Worm (Caenorhabditis elegans) whole organism, L2 larva: ENCODE data around the gene C45G9.15.
A peak's percentile ranks its signal among the peaks of the same experiment; 100 is the strongest.

Experiments
- C34F6.9 ChIP-seq: fragments of 150-350 bp; optimal IDR thresholded peaks from 2 replicates; lab custom pipeline; 2014; ENCODE audit warnings: missing biosample characterization, missing genetic modification characterization
- F13H6.1 ChIP-seq: sonication (generic microtip); optimal IDR thresholded peaks from 2 replicates; lab custom pipeline; 2016; ENCODE audit warnings: missing genetic modification characterization, missing compliant biosample characterization
- R02D3.7 ChIP-seq: fragments of 150-350 bp; optimal IDR thresholded peaks from 2 replicates; lab custom pipeline; 2014; ENCODE audit warnings: missing biosample characterization, missing genetic modification characterization
- Y55F3AM.14 ChIP-seq: fragments of 200-800 bp; sonication (Bioruptor generic); optimal IDR thresholded peaks from 2 replicates; lab custom pipeline; 2018; ENCODE audit warnings: mild to moderate bottlenecking, missing genetic modification characterization, missing compliant biosample characterization
- ZK546.5 ChIP-seq: sonication (generic microtip); optimal IDR thresholded peaks from 2 replicates; lab custom pipeline; 2017; ENCODE audit warnings: missing biosample characterization, missing genetic modification characterization
- alr-1 ChIP-seq: fragments of 150-350 bp; optimal IDR thresholded peaks from 2 replicates; lab custom pipeline; 2014; ENCODE audit warnings: missing biosample characterization, missing genetic modification characterization
- aly-2 ChIP-seq: fragments of 150-350 bp; optimal IDR thresholded peaks from 2 replicates; lab custom pipeline; 2014; ENCODE audit warnings: missing biosample characterization, missing genetic modification characterization
- ama-1 ChIP-seq: fragments of 150-350 bp; optimal IDR thresholded peaks from 2 replicates; lab custom pipeline; 2018; ENCODE audit warnings: inconsistent platforms
- blmp-1 ChIP-seq: sonication (generic microtip); optimal IDR thresholded peaks from 2 replicates; lab custom pipeline; 2017; ENCODE audit warnings: missing genetic modification characterization, mild to moderate bottlenecking, missing compliant biosample characterization, antibody characterized with exemption, moderate library complexity; ENCODE audit not compliant: insufficient read depth
- ceh-16 ChIP-seq: fragments of 150-350 bp; optimal IDR thresholded peaks from 2 replicates; lab custom pipeline; 2014; ENCODE audit warnings: missing biosample characterization, missing genetic modification characterization
- ceh-82 ChIP-seq: fragments of 150-350 bp; optimal IDR thresholded peaks from 2 replicates; lab custom pipeline; 2014; ENCODE audit warnings: missing biosample characterization, missing genetic modification characterization
- crh-2 ChIP-seq: sonication (generic microtip); optimal IDR thresholded peaks from 2 replicates; lab custom pipeline; 2017; ENCODE audit warnings: missing biosample characterization, missing genetic modification characterization
- dmd-4 ChIP-seq: sonication (generic microtip); optimal IDR thresholded peaks from 2 replicates; lab custom pipeline; 2017; ENCODE audit warnings: missing biosample characterization, missing genetic modification characterization
- egl-27 ChIP-seq: sonication (generic microtip); optimal IDR thresholded peaks from 3 replicates; lab custom pipeline; 2017; ENCODE audit warnings: missing biosample characterization, missing genetic modification reagents, missing genetic modification characterization
- elt-1 ChIP-seq: fragments of 150-350 bp; optimal IDR thresholded peaks from 2 replicates; lab custom pipeline; 2014; ENCODE audit warnings: missing biosample characterization, missing genetic modification characterization
- elt-3 ChIP-seq: sonication (generic microtip); optimal IDR thresholded peaks from 2 replicates; lab custom pipeline; 2017; ENCODE audit warnings: missing biosample characterization, missing genetic modification characterization
- fos-1 ChIP-seq: fragments of 150-350 bp; optimal IDR thresholded peaks from 2 replicates; lab custom pipeline; 2014; ENCODE audit warnings: missing biosample characterization, missing genetic modification characterization
- gmeb-1 ChIP-seq: fragments of 150-350 bp; optimal IDR thresholded peaks from 2 replicates; lab custom pipeline; 2014; ENCODE audit warnings: missing biosample characterization, missing genetic modification characterization
- lin-11 ChIP-seq: fragments of 150-350 bp; sonication (generic microtip); optimal IDR thresholded peaks from 2 replicates; lab custom pipeline; 2014; ENCODE audit warnings: missing biosample characterization, missing genetic modification characterization, inconsistent platforms, mixed read lengths
- lin-13 ChIP-seq: fragments of 150-350 bp; optimal IDR thresholded peaks from 2 replicates; lab custom pipeline; 2014; ENCODE audit warnings: missing biosample characterization, missing genetic modification reagents, missing genetic modification characterization
- lin-39 ChIP-seq: fragments of 150-350 bp; optimal IDR thresholded peaks from 2 replicates; lab custom pipeline; 2014; ENCODE audit warnings: missing biosample characterization, missing genetic modification reagents, missing genetic modification characterization
- lsy-2 ChIP-seq, 2 experiments: fragments of 150-350 bp in 1 of 2; sonication (generic microtip) in 1 of 2; optimal IDR thresholded peaks; 2 replicates each; lab custom pipeline; 2014 to 2017; ENCODE audit warnings: missing biosample characterization in 2 of 2, missing genetic modification characterization in 2 of 2
- mab-5 ChIP-seq: fragments of 150-350 bp; optimal IDR thresholded peaks from 2 replicates; lab custom pipeline; 2014; ENCODE audit warnings: missing biosample characterization, missing genetic modification characterization
- mbf-1 ChIP-seq: sonication (generic microtip); optimal IDR thresholded peaks from 2 replicates; lab custom pipeline; 2017; ENCODE audit warnings: missing biosample characterization, missing genetic modification characterization
- mdl-1 ChIP-seq, 2 experiments: fragments of 150-350 bp in 1 of 2; sonication (generic microtip) in 1 of 2; optimal IDR thresholded peaks; 2 replicates each; lab custom pipeline; 2017; ENCODE audit warnings: missing biosample characterization in 2 of 2, missing genetic modification characterization in 2 of 2
- nhr-10 ChIP-seq: sonication (generic microtip); optimal IDR thresholded peaks from 2 replicates; lab custom pipeline; 2017; ENCODE audit warnings: missing biosample characterization, missing genetic modification characterization
- nhr-11 ChIP-seq: fragments of 150-350 bp; optimal IDR thresholded peaks from 2 replicates; lab custom pipeline; 2014; ENCODE audit warnings: missing biosample characterization, missing genetic modification characterization
- nhr-12 ChIP-seq: fragments of 150-350 bp; optimal IDR thresholded peaks from 2 replicates; lab custom pipeline; 2014; ENCODE audit warnings: missing biosample characterization, missing genetic modification characterization
- nhr-129 ChIP-seq: fragments of 150-350 bp; optimal IDR thresholded peaks from 2 replicates; lab custom pipeline; 2014; ENCODE audit warnings: missing biosample characterization, missing genetic modification characterization
- nhr-21 ChIP-seq: fragments of 150-350 bp; optimal IDR thresholded peaks from 2 replicates; lab custom pipeline; 2014; ENCODE audit warnings: missing biosample characterization, missing genetic modification characterization
- nhr-23 ChIP-seq: fragments of 150-350 bp; optimal IDR thresholded peaks from 2 replicates; lab custom pipeline; 2014; ENCODE audit warnings: missing biosample characterization, missing genetic modification reagents, missing genetic modification characterization
- nhr-237 ChIP-seq: fragments of 150-350 bp; optimal IDR thresholded peaks from 2 replicates; lab custom pipeline; 2014; ENCODE audit warnings: missing biosample characterization, missing genetic modification characterization
- nhr-25 ChIP-seq: fragments of 150-350 bp; sonication (generic microtip); optimal IDR thresholded peaks from 3 replicates; lab custom pipeline; 2014; ENCODE audit warnings: missing biosample characterization, missing genetic modification characterization
- nhr-6 ChIP-seq: fragments of 150-350 bp; optimal IDR thresholded peaks from 2 replicates; lab custom pipeline; 2014; ENCODE audit warnings: missing biosample characterization, missing genetic modification characterization
- nhr-77 ChIP-seq: fragments of 150-350 bp; optimal IDR thresholded peaks from 2 replicates; lab custom pipeline; 2014; ENCODE audit warnings: missing biosample characterization, missing genetic modification characterization
- peb-1 ChIP-seq: fragments of 150-350 bp; optimal IDR thresholded peaks from 2 replicates; lab custom pipeline; 2014; ENCODE audit warnings: missing biosample characterization, missing genetic modification characterization
- sem-4 ChIP-seq: fragments of 150-350 bp; optimal IDR thresholded peaks from 2 replicates; lab custom pipeline; 2014; ENCODE audit warnings: missing biosample characterization, missing genetic modification reagents, missing genetic modification characterization
- skn-1 ChIP-seq: sonication (generic microtip); optimal IDR thresholded peaks from 2 replicates; lab custom pipeline; 2017; ENCODE audit warnings: missing biosample characterization, missing genetic modification characterization
- sma-3 ChIP-seq: sonication (generic microtip); optimal IDR thresholded peaks from 2 replicates; lab custom pipeline; 2016; ENCODE audit warnings: missing genetic modification reagents, missing genetic modification characterization, missing compliant biosample characterization
- sma-9 ChIP-seq, 2 experiments: fragments of 150-350 bp in 1 of 2; sonication (generic microtip) in 1 of 2; optimal IDR thresholded peaks; 2 replicates each; lab custom pipeline; 2014 to 2016; ENCODE audit warnings: missing genetic modification characterization in 2 of 2, mild to moderate bottlenecking in 1 of 2, missing biosample characterization in 1 of 2, missing compliant biosample characterization in 1 of 2, missing genetic modification reagents in 1 of 2, moderate library complexity in 1 of 2
- snpc-4 ChIP-seq: fragments of 150-350 bp; optimal IDR thresholded peaks from 2 replicates; lab custom pipeline; 2014; ENCODE audit warnings: missing biosample characterization, missing genetic modification characterization
- unc-39 ChIP-seq: fragments of 150-350 bp; optimal IDR thresholded peaks from 2 replicates; lab custom pipeline; 2014; ENCODE audit warnings: missing biosample characterization, missing genetic modification characterization
- unc-55 ChIP-seq: fragments of 150-350 bp; sonication (generic microtip); optimal IDR thresholded peaks from 3 replicates; lab custom pipeline; 2014; ENCODE audit warnings: missing biosample characterization, missing genetic modification reagents, missing genetic modification characterization
- unc-62 ChIP-seq: fragments of 150-350 bp; optimal IDR thresholded peaks from 2 replicates; lab custom pipeline; 2014; ENCODE audit warnings: missing biosample characterization, missing genetic modification reagents, missing genetic modification characterization
- zag-1 ChIP-seq: fragments of 150-350 bp; optimal IDR thresholded peaks from 2 replicates; lab custom pipeline; 2014; ENCODE audit warnings: missing biosample characterization, missing genetic modification characterization
- ztf-1 ChIP-seq: fragments of 200-800 bp; sonication (Bioruptor generic); conservative IDR thresholded peaks from 2 replicates; pipeline ENCODE4 v1.3.6; 2022; ENCODE audit warnings: missing genetic modification characterization, missing compliant biosample characterization
- ztf-11 ChIP-seq: sonication (generic microtip); optimal IDR thresholded peaks from 2 replicates; lab custom pipeline; 2017; ENCODE audit warnings: missing biosample characterization, missing genetic modification characterization
- ztf-4 ChIP-seq: fragments of 150-350 bp; optimal IDR thresholded peaks from 2 replicates; lab custom pipeline; 2014; ENCODE audit warnings: missing biosample characterization, missing genetic modification characterization

Gene C45G9.15

DNA sequence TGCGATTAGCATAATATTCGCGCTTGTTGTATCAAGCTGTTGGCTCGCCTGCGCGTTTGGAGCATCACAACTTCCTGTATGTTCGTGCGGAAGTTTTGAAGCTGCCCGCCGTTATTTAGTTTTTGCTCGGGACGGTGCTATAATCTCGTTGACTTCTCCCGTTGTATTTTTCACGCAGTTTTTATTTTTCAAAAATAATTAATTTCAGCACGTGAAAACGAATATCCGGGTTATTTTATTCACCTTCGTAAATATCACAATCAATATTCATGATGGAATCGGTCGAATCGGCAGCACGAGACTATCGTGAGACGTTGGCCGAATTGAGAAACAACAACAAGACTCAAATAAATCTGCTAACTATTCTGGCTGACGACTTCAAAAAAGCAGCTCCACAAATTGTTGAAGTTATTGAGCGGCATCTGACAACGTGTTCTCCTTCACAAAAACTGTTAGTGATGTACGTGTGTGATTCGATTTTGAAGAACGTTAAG lies 26.7 kb downstream of the C45G9.15 start (continued):
- TF ChIP-seq nhr-6 (tag; lab: Kevin White, UChicago) (no peak), aly-2 (tag; lab: Kevin White, UChicago) (no peak)

ce11 chrIII:5024393-5024964 lies 27.4 kb downstream of the C45G9.15 start, which contains the start of gene pcf-11:
TSS of gene pcf-11 (plus strand) at chrIII:5024914.
- TF ChIP-seq unc-62 (no peak), gmeb-1 (tag; lab: Kevin White, UChicago) (peak; percentile 50), nhr-25 (tag; lab: Kevin White, UChicago) (peak; percentile 44), lin-11 (peak; percentile 75), lin-13 (GFP tag; lab: Kevin White, UChicago) (peak; percentile 64), ceh-82 (no peak), nhr-237 (tag; lab: Kevin White, UChicago) (no peak), mdl-1 (tag; optimal IDR thresholded peaks at IDR 0.05; lab: Kevin White, UChicago) (peak; percentile 66 to 77), blmp-1 (peak; percentile 47), fos-1 (tag; lab: Kevin White, UChicago) (peak; percentile 46), skn-1 (tag; lab: Kevin White, UChicago) (no peak), ceh-16 (no peak), sem-4 (peak; percentile 68), R02D3.7 (tag; lab: Kevin White, UChicago) (no peak), ZK546.5 (tag; lab: Kevin White, UChicago) (no peak), nhr-6 (tag; lab: Kevin White, UChicago) (no peak), lin-39 (tag; lab: Kevin White, UChicago) (no peak), sma-9 (GFP tag; optimal IDR thresholded peaks at IDR 0.05; lab: Kevin White, UChicago) (peak; percentile 20), sma-9 (tag; optimal IDR thresholded peaks at IDR 0.05; lab: Kevin White, UChicago) (no peak), zag-1 (no peak), nhr-77 (tag; lab: Kevin White, UChicago) (no peak), dmd-4 (tag; lab: Kevin White, UChicago) (no peak), nhr-12 (tag; lab: Kevin White, UChicago) (no peak), snpc-4 (tag; lab: Kevin White, UChicago) (no peak), mab-5 (peak; percentile 31), unc-39 (tag; lab: Kevin White, UChicago) (no peak), crh-2 (tag; lab: Kevin White, UChicago) (peak; percentile 84), ztf-4 (tag; lab: Kevin White, UChicago) (no peak), ztf-11 (tag; lab: Kevin White, UChicago) (no peak), egl-27 (no peak), nhr-11 (tag; lab: Kevin White, UChicago) (no peak), nhr-23 (tag; lab: Kevin White, UChicago) (no peak), peb-1 (tag; lab: Kevin White, UChicago) (no peak), elt-3 (tag; lab: Kevin White, UChicago) (no peak), ztf-1 (GFP tag; lab: Robert Waterston, UW) (no peak), F13H6.1 (tag; lab: Kevin White, UChicago) (peak; percentile 48), unc-55 (GFP tag; lab: Kevin White, UChicago) (peak; percentile 77), nhr-10 (tag; lab: Kevin White, UChicago) (no peak), nhr-21 (tag; lab: Kevin White, UChicago) (no peak), lsy-2 (tag; optimal IDR thresholded peaks at IDR 0.05; lab: Kevin White, UChicago) (peak; percentile 43 to 63), C34F6.9 (tag; lab: Kevin White, UChicago) (peak; percentile 84), ama-1 (lab: Kevin White, UChicago) (peak; percentile 83), Y55F3AM.14 (GFP tag; lab: Kevin White, UChicago) (no peak), aly-2 (tag; lab: Kevin White, UChicago) (no peak), sma-3 (GFP tag; lab: Kevin White, UChicago) (peak; percentile 42), elt-1 (tag; lab: Kevin White, UChicago) (no peak), alr-1 (tag; lab: Kevin White, UChicago) (no peak), nhr-129 (tag; lab: Kevin White, UChicago) (peak; percentile 52), mbf-1 (tag; lab: Kevin White, UChicago) (no peak)
